Worm (Caenorhabditis elegans) whole organism, L3 larva: ENCODE measurements around the gene F58F12.3.

Source experiments
- aly-2 ChIP-seq: fragments of 150-350 bp; optimal IDR thresholded peaks from 2 replicates; lab custom pipeline; 2014; ENCODE audit warnings: missing biosample characterization, missing genetic modification characterization
- ama-1 ChIP-seq: fragments of 150-350 bp; optimal IDR thresholded peaks from 2 replicates; lab custom pipeline; 2018
- ceh-16 ChIP-seq: sonication (generic microtip); optimal IDR thresholded peaks from 2 replicates; lab custom pipeline; 2017; ENCODE audit warnings: missing biosample characterization, missing genetic modification characterization
- ceh-82 ChIP-seq: fragments of 150-350 bp; optimal IDR thresholded peaks from 2 replicates; lab custom pipeline; 2014; ENCODE audit warnings: missing biosample characterization, missing genetic modification characterization
- egl-27 ChIP-seq: sonication (generic microtip); optimal IDR thresholded peaks from 4 replicates; lab custom pipeline; 2017; ENCODE audit warnings: missing biosample characterization, missing genetic modification reagents, missing genetic modification characterization
- elt-1 ChIP-seq: fragments of 150-350 bp; optimal IDR thresholded peaks from 2 replicates; lab custom pipeline; 2014; ENCODE audit warnings: missing biosample characterization, missing genetic modification characterization
- nhr-76 ChIP-seq: fragments of 150-350 bp; sonication (generic microtip); optimal IDR thresholded peaks from 5 replicates; lab custom pipeline; 2014; ENCODE audit warnings: missing biosample characterization, missing genetic modification characterization
- pqm-1 ChIP-seq: fragments of 150-350 bp; optimal IDR thresholded peaks from 2 replicates; lab custom pipeline; 2017; ENCODE audit warnings: missing biosample characterization, missing genetic modification characterization, inconsistent platforms
- unc-62 ChIP-seq: fragments of 150-350 bp; sonication (generic microtip); optimal IDR thresholded peaks from 4 replicates; lab custom pipeline; 2014; ENCODE audit warnings: missing biosample characterization, missing genetic modification reagents, missing genetic modification characterization
- zag-1 ChIP-seq: fragments of 150-350 bp; optimal IDR thresholded peaks from 2 replicates; lab custom pipeline; 2014; ENCODE audit warnings: missing biosample characterization, missing genetic modification characterization

DNA sequence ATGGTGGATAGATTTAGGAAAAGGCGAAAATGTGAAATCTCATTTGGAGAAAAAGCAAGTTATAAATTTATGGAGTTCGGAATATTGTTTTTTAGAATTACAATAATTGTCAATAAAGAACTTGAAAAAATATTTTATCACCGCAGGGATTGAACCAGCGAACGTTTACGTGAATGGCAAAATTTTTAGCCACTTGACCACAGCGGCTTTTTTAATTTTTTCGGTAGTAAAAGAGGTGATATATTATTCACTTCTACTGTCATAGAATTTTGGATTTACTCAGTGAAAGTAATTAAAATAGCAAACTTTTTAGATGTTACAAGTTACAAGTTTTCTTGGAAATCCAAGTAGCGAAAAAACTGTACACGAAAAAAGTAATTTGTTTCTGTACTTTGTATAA, 32.9 kb downstream of the F58F12.3 start:
- TF ChIP-seq aly-2 (tag; lab: Kevin White, UChicago) (no peak), ceh-82 (tag; lab: Kevin White, UChicago) (no peak), egl-27 (no peak), unc-62 (no peak), zag-1 (tag; lab: Kevin White, UChicago) (no peak), pqm-1 (tag; lab: Kevin White, UChicago) (no peak), elt-1 (no peak), ama-1 (no peak), nhr-76 (tag; lab: Kevin White, UChicago) (no peak), ceh-16 (no peak)
